Worm (Caenorhabditis elegans) whole organism, L4/young adult: Measurements from ENCODE around the gene C56A3.6.

Experiments
- W03F9.2 ChIP-seq: fragments of 150-350 bp; optimal IDR thresholded peaks from 2 replicates; lab custom pipeline; 2014; ENCODE audit warnings: missing biosample characterization, missing genetic modification characterization
- him-1 ChIP-seq: sonication (generic microtip); optimal IDR thresholded peaks from 2 replicates; lab custom pipeline; 2016; ENCODE audit warnings: missing genotype, missing genetic modification reagents, missing genetic modification characterization, missing compliant biosample characterization

- TF ChIP-seq him-1 (tag; lab: Kevin White, UChicago) (no peak), W03F9.2 (tag; lab: Kevin White, UChicago) (no peak)
These were observed 9.6 kb upstream of the C56A3.6 start, which contains the start of gene slrp-1 for ce11 chrV:13565781-13566180.
